Worm (Caenorhabditis elegans): ENCODE results near the gene clec-207.

Gene clec-207

ce11 chrV:2068728-2069443, 27.0 kb upstream of the clec-207 start (continued):
- TF ChIP-seq Y67H2A.10 (GFP tag; conservative IDR thresholded peaks at IDR 0.05) (no peak), nhr-179 (tag; optimal IDR thresholded peaks at IDR 0.05) (no peak), bed-2 (GFP tag; IDR thresholded peaks at IDR 0.05) (no peak), tlf-1 (GFP tag; optimal IDR thresholded peaks at IDR 0.05) (no peak), F23B12.7 (tag; optimal IDR thresholded peaks at IDR 0.05; ENCODE audit: insufficient read depth) (no peak), aptf-3 (GFP tag; IDR thresholded peaks at IDR 0.05) (no peak), ztf-6 (GFP tag; IDR thresholded peaks at IDR 0.05) (no peak), B0261.1 (tag; optimal IDR thresholded peaks at IDR 0.05) (no peak), C06A6.2 (GFP tag; conservative IDR thresholded peaks at IDR 0.05) (no peak), B0035.1 (tag; optimal IDR thresholded peaks at IDR 0.05) (no peak), F33H1.4 (GFP tag; IDR thresholded peaks at IDR 0.05) (0 out of 2 replicates have a peak, but pooled peaks have one; percentile 7), egrh-3 (GFP tag; IDR thresholded peaks at IDR 0.05) (no peak), xnd-1 (tag; optimal IDR thresholded peaks at IDR 0.05) (no peak), F49E8.2 (tag; optimal IDR thresholded peaks at IDR 0.05; ENCODE audit: insufficient read depth) (no peak), madf-8 (GFP tag; conservative IDR thresholded peaks at IDR 0.05) (no peak), mxl-1 (tag; optimal IDR thresholded peaks at IDR 0.05) (peak; percentile 8), mcd-1 (GFP tag; IDR thresholded peaks at IDR 0.05) (no peak), attf-6 (GFP tag; IDR thresholded peaks at IDR 0.05) (0 out of 2 replicates have a peak, but pooled peaks have one; percentile 40), F39B2.1 (GFP tag; IDR thresholded peaks at IDR 0.05) (no peak), let-607 (tag; optimal IDR thresholded peaks at IDR 0.05) (no peak), Y56A3A.18 (GFP tag; IDR thresholded peaks at IDR 0.05) (no peak), ztf-25 (GFP tag; IDR thresholded peaks at IDR 0.05) (no peak), hmg-1.2 (GFP tag; IDR thresholded peaks at IDR 0.05) (no peak), dpl-1 (GFP tag; optimal IDR thresholded peaks at IDR 0.05) (no peak), B0019.2 (GFP tag; conservative IDR thresholded peaks at IDR 0.05) (no peak), bed-1 (GFP tag; IDR thresholded peaks at IDR 0.05) (no peak), K12H6.12 (tag; optimal IDR thresholded peaks at IDR 0.05) (no peak), nfyb-1 (GFP tag; IDR thresholded peaks at IDR 0.05) (no peak), gei-17 (GFP tag; optimal IDR thresholded peaks at IDR 0.05) (no peak), ccch-3 (GFP tag; optimal IDR thresholded peaks at IDR 0.05) (no peak), pbrm-1 (GFP tag; IDR thresholded peaks at IDR 0.05) (no peak), F10E7.11 (tag; optimal IDR thresholded peaks at IDR 0.05) (no peak), nhr-90 (tag; optimal IDR thresholded peaks at IDR 0.05) (no peak), lsy-27 (tag; optimal IDR thresholded peaks at IDR 0.05; ENCODE audit: borderline replicate concordance, insufficient read depth) (no peak), madf-3 (GFP tag; IDR thresholded peaks at IDR 0.05) (peak; percentile 52; the same call in 1 of the 2 replicates), madf-6 (GFP tag; IDR thresholded peaks at IDR 0.05) (peak; percentile 50), nhr-120 (GFP tag; IDR thresholded peaks at IDR 0.05) (no peak), cebp-2 (GFP tag; IDR thresholded peaks at IDR 0.05) (no peak), nfya-1 (tag; optimal IDR thresholded peaks at IDR 0.05; ENCODE audit: borderline replicate concordance, insufficient read depth) (no peak), T26A5.8 (tag; optimal IDR thresholded peaks at IDR 0.05) (no peak), snpc-1.3 (tag; optimal IDR thresholded peaks at IDR 0.05; ENCODE audit: insufficient read depth) (peak; percentile 28), die-1 (tag; optimal IDR thresholded peaks at IDR 0.05) (no peak), dox-1 (GFP tag; IDR thresholded peaks at IDR 0.05) (peak; percentile 32; the same call in 1 of the 2 replicates), ceh-79 (tag; optimal IDR thresholded peaks at IDR 0.05) (no peak), snpc-1.1 (tag; optimal IDR thresholded peaks at IDR 0.05; ENCODE audit: insufficient read depth) (no peak), hmg-20 (GFP tag; IDR thresholded peaks at IDR 0.05) (no peak), zfh-2 (GFP tag; conservative IDR thresholded peaks at IDR 0.05) (peak; percentile 62)
